Worm (Caenorhabditis elegans): ENCODE results near the gene gkow-1.
A peak's percentile ranks its signal among the peaks of the same experiment; 100 is the strongest.

Gene gkow-1

ce11 chrIV:10342361-10342706 lies 15.6 kb upstream of the gkow-1 start (continued):
- TF ChIP-seq elt-2 (tag; optimal IDR thresholded peaks at IDR 0.05), result peak; percentile 91
- peak; percentile 2 for TF ChIP-seq sup-37 (GFP tag; optimal IDR thresholded peaks at IDR 0.05)
- TF ChIP-seq mab-9 (GFP tag; IDR thresholded peaks at IDR 0.05), result 0 out of 2 replicates have a peak, but pooled peaks have one; percentile 10
- TF ChIP-seq lin-15B (tag; optimal IDR thresholded peaks at IDR 0.05), result no peak
- no peak for TF ChIP-seq mep-1 (tag; optimal IDR thresholded peaks at IDR 0.05)
- TF ChIP-seq ztf-4 (tag; optimal IDR thresholded peaks at IDR 0.05), result no peak
- TF ChIP-seq lsy-2 (tag; optimal IDR thresholded peaks at IDR 0.05), result peak; percentile 25 to 61

- no peak for TF ChIP-seq nhr-11 (tag; optimal IDR thresholded peaks at IDR 0.05)
- TF ChIP-seq snu-23 (GFP tag; optimal IDR thresholded peaks at IDR 0.05), result peak; percentile 55
- peak; percentile 55 for TF ChIP-seq tbx-2 (tag; optimal IDR thresholded peaks at IDR 0.05)
- peak; percentile 15 for TF ChIP-seq fkh-10 (GFP tag; optimal IDR thresholded peaks at IDR 0.05)
- no peak for TF ChIP-seq dpl-1 (GFP tag; optimal IDR thresholded peaks at IDR 0.05)
- peak; percentile 24 for TF ChIP-seq dsc-1 (tag; optimal IDR thresholded peaks at IDR 0.05)
- TF ChIP-seq grh-1 (GFP tag; IDR thresholded peaks at IDR 0.05), result no peak
- no peak for TF ChIP-seq unc-130 (tag; optimal IDR thresholded peaks at IDR 0.05)
- TF ChIP-seq pqm-1 (tag; optimal IDR thresholded peaks at IDR 0.05), result no peak
- peak; percentile 61 for TF ChIP-seq mep-1 (tag; optimal IDR thresholded peaks at IDR 0.05)
- no peak for TF ChIP-seq tlp-1 (tag; optimal IDR thresholded peaks at IDR 0.05)
- no peak for TF ChIP-seq nhr-90 (tag; optimal IDR thresholded peaks at IDR 0.05; ENCODE audit: poor library complexity)
- peak; percentile 80 for TF ChIP-seq lin-14 (GFP tag; optimal IDR thresholded peaks at IDR 0.05)
- TF ChIP-seq swsn-7 (tag; optimal IDR thresholded peaks at IDR 0.05), result peak; percentile 46
- no peak for TF ChIP-seq ceh-88 (GFP tag; IDR thresholded peaks at IDR 0.05)
- peak; percentile 28 to 43 for TF ChIP-seq lsy-2 (tag; optimal IDR thresholded peaks at IDR 0.05)
- no peak for TF ChIP-seq lin-15B (tag; optimal IDR thresholded peaks at IDR 0.05)
- no peak for TF ChIP-seq ama-1 (optimal IDR thresholded peaks at IDR 0.05)
- TF ChIP-seq fkh-8 (tag; optimal IDR thresholded peaks at IDR 0.05), result peak; percentile 52
- no peak for TF ChIP-seq nhr-12 (tag; optimal IDR thresholded peaks at IDR 0.05)
- TF ChIP-seq vab-15 (tag; optimal IDR thresholded peaks at IDR 0.05), result no peak
- no peak for TF ChIP-seq nhr-76 (tag; optimal IDR thresholded peaks at IDR 0.05)
- TF ChIP-seq mab-9 (GFP tag; IDR thresholded peaks at IDR 0.05), result no peak
- no peak for TF ChIP-seq pax-3 (tag; optimal IDR thresholded peaks at IDR 0.05)
- TF ChIP-seq efl-1 (optimal IDR thresholded peaks at IDR 0.05), result peak in 1 of 2 experiments; percentile 41
- TF ChIP-seq efl-1 (GFP tag; optimal IDR thresholded peaks at IDR 0.05 in 1 of 2), result no peak
- no peak for TF ChIP-seq blmp-1 (tag; optimal IDR thresholded peaks at IDR 0.05)
- TF ChIP-seq mef-2 (tag; optimal IDR thresholded peaks at IDR 0.05), result no peak
- TF ChIP-seq hlh-17 (GFP tag; optimal IDR thresholded peaks at IDR 0.05; ENCODE audit: borderline replicate concordance), result no peak
- no peak for TF ChIP-seq fos-1 (tag; optimal IDR thresholded peaks at IDR 0.05)
- no peak for TF ChIP-seq ceh-8 (GFP tag; optimal IDR thresholded peaks at IDR 0.05)
- TF ChIP-seq ceh-82 (tag; optimal IDR thresholded peaks at IDR 0.05), result peak in 2 of 3 experiments; percentile 14 to 63
- peak; percentile 20 for TF ChIP-seq egl-13 (tag; optimal IDR thresholded peaks at IDR 0.05)
- TF ChIP-seq fkh-4 (tag; optimal IDR thresholded peaks at IDR 0.05; ENCODE audit: borderline replicate concordance), result no peak
- no peak for TF ChIP-seq hpl-2 (GFP tag; optimal IDR thresholded peaks at IDR 0.05)
- no peak for TF ChIP-seq unc-30 (tag; optimal IDR thresholded peaks at IDR 0.05)
- TF ChIP-seq ces-1 (GFP tag; optimal IDR thresholded peaks at IDR 0.05), result no peak
- TF ChIP-seq C04F5.9 (tag; optimal IDR thresholded peaks at IDR 0.05), result no peak
- TF ChIP-seq jun-1 (tag; optimal IDR thresholded peaks at IDR 0.05), result no peak
- no peak for TF ChIP-seq ztf-4 (tag; optimal IDR thresholded peaks at IDR 0.05)
- TF ChIP-seq sox-4 (tag; optimal IDR thresholded peaks at IDR 0.05), result no peak
- peak; percentile 23 for TF ChIP-seq xbp-1 (tag; optimal IDR thresholded peaks at IDR 0.05)
- TF ChIP-seq unc-86 (tag; optimal IDR thresholded peaks at IDR 0.05), result no peak
- peak; percentile 70 for TF ChIP-seq rnt-1 (tag; optimal IDR thresholded peaks at IDR 0.05)
- TF ChIP-seq unc-98 (GFP tag; IDR thresholded peaks at IDR 0.05), result no peak
- no peak for TF ChIP-seq ceh-90 (tag; optimal IDR thresholded peaks at IDR 0.05)
- TF ChIP-seq lin-39 (tag; optimal IDR thresholded peaks at IDR 0.05), result no peak
- TF ChIP-seq nhr-71 (tag; optimal IDR thresholded peaks at IDR 0.05), result peak; percentile 56
- peak in 1 of 2 experiments; percentile 22 for TF ChIP-seq lin-35 (GFP tag; optimal IDR thresholded peaks at IDR 0.05)
Observed at ce11 chrIV:10344621-10345020, 13.3 kb upstream of the gkow-1 start.
